Worm (Caenorhabditis elegans): ENCODE data around the gene str-16.

- TF ChIP-seq ZK546.5 (tag; optimal IDR thresholded peaks at IDR 0.05) (no peak), dmd-4 (tag; optimal IDR thresholded peaks at IDR 0.05) (no peak), sma-3 (GFP tag; optimal IDR thresholded peaks at IDR 0.05) (no peak), alr-1 (tag; optimal IDR thresholded peaks at IDR 0.05) (no peak), F13H6.1 (tag; optimal IDR thresholded peaks at IDR 0.05) (no peak), snpc-4 (tag; optimal IDR thresholded peaks at IDR 0.05) (no peak), nhr-25 (tag; optimal IDR thresholded peaks at IDR 0.05) (no peak), ama-1 (optimal IDR thresholded peaks at IDR 0.05) (no peak), ceh-82 (tag; optimal IDR thresholded peaks at IDR 0.05) (no peak), lin-13 (GFP tag; optimal IDR thresholded peaks at IDR 0.05) (no peak), egl-27 (tag; optimal IDR thresholded peaks at IDR 0.05) (no peak)
Observed at ce11 chrV:3227373-3227772, 9.3 kb upstream of the str-16 start, which contains the start of gene K08D9.2.
